Fruit fly (Drosophila melanogaster) whole organism, embryonic: Measurements from ENCODE around the gene COX6B.

ENCODE experiments used
- Awh ChIP-seq: fragments of 200-800 bp; sonication (Bioruptor generic); IDR thresholded peaks from 2 replicates; pipeline ENCODE4, ENCODE4 v1.3.6; 2022; ENCODE audit warnings: missing biosample characterization, missing genetic modification characterization
- B-H2 ChIP-seq: fragments of 200-800 bp; sonication (Bioruptor generic); optimal IDR thresholded peaks from 2 replicates; lab custom pipeline; 2018; ENCODE audit warnings: missing biosample characterization, mild to moderate bottlenecking, missing genetic modification characterization
- CG1024 ChIP-seq: fragments of 200-800 bp; sonication (Bioruptor generic); IDR thresholded peaks from 2 replicates; pipeline ENCODE4 v1.3.6; 2022; ENCODE audit warnings: missing biosample characterization, missing genetic modification characterization
- CG10267 ChIP-seq: fragments of 200-800 bp; sonication (Bioruptor generic); optimal IDR thresholded peaks from 2 replicates; lab custom pipeline; 2018; ENCODE audit warnings: missing biosample characterization, mild to moderate bottlenecking, missing genetic modification characterization, moderate library complexity
- CG10959 ChIP-seq: fragments of 200-800 bp; sonication (Bioruptor generic); IDR thresholded peaks from 2 replicates; pipeline ENCODE4 v1.3.6; 2022; ENCODE audit warnings: missing biosample characterization, missing genetic modification characterization
- CG11456 ChIP-seq: fragments of 200-800 bp; sonication (Bioruptor generic); IDR thresholded peaks from 3 replicates; pipeline ENCODE4 v1.3.6; 2022; ENCODE audit warnings: missing biosample characterization, missing genetic modification characterization
- CG12104 ChIP-seq: fragments of 200-800 bp; sonication (Bioruptor generic); optimal IDR thresholded peaks from 3 replicates; lab custom pipeline; 2016; ENCODE audit warnings: missing biosample characterization, missing genetic modification characterization
- CG12659 ChIP-seq: fragments of 200-800 bp; sonication (Bioruptor generic); optimal IDR thresholded peaks from 3 replicates; lab custom pipeline; 2017; ENCODE audit warnings: mild to moderate bottlenecking, missing biosample characterization, missing genetic modification reagents, missing genetic modification characterization
- CG13775 ChIP-seq: fragments of 200-800 bp; sonication (Bioruptor generic); optimal IDR thresholded peaks from 3 replicates; lab custom pipeline; 2017; ENCODE audit warnings: missing biosample characterization, mild to moderate bottlenecking, missing genetic modification characterization
- CG14860 ChIP-seq: fragments of 200-800 bp; sonication (Bioruptor generic); IDR thresholded peaks from 3 replicates; pipeline ENCODE4 v1.3.6; 2022; ENCODE audit warnings: missing biosample characterization, missing genetic modification characterization; ENCODE audit not compliant: partially characterized antibody
- CG14965 ChIP-seq: fragments of 200-800 bp; sonication (Bioruptor generic); optimal IDR thresholded peaks from 2 replicates; lab custom pipeline; 2016; ENCODE audit warnings: missing biosample characterization, missing genetic modification characterization, borderline replicate concordance
- CG15514 ChIP-seq: fragments of 200-800 bp; sonication (Bioruptor generic); optimal IDR thresholded peaks from 3 replicates; lab custom pipeline; 2017; ENCODE audit warnings: missing biosample characterization, missing genetic modification characterization, mild to moderate bottlenecking, moderate library complexity, missing genetic modification reagents
- CG17612 ChIP-seq: fragments of 200-800 bp; sonication (Bioruptor generic); IDR thresholded peaks from 2 replicates; pipeline ENCODE4 v1.3.6; 2022; ENCODE audit warnings: missing biosample characterization, missing genetic modification characterization
- CG18619 ChIP-seq: fragments of 200-800 bp; sonication (Bioruptor generic); optimal IDR thresholded peaks from 3 replicates; lab custom pipeline; 2017; ENCODE audit warnings: missing biosample characterization, mild to moderate bottlenecking, missing genetic modification characterization
- CG18764 ChIP-seq: fragments of 200-800 bp; sonication (Bioruptor generic); optimal IDR thresholded peaks from 3 replicates; lab custom pipeline; 2016; ENCODE audit warnings: missing biosample characterization, missing genetic modification characterization
- CG2678 ChIP-seq: fragments of 200-800 bp; sonication (Bioruptor generic); optimal IDR thresholded peaks from 3 replicates; lab custom pipeline; 2019; ENCODE audit warnings: missing biosample characterization, mild to moderate bottlenecking, missing genetic modification characterization, moderate library complexity
- CG30431 ChIP-seq: fragments of 200-800 bp; sonication (Bioruptor generic); optimal IDR thresholded peaks from 2 replicates; lab custom pipeline; 2017; ENCODE audit warnings: missing biosample characterization, missing genetic modification characterization
- CG31441 ChIP-seq: fragments of 200-800 bp; sonication (Bioruptor generic); IDR thresholded peaks from 2 replicates; pipeline ENCODE4 v1.3.6; 2022; ENCODE audit warnings: missing biosample characterization, missing genetic modification characterization
- CG32772 ChIP-seq: fragments of 200-800 bp; sonication (Bioruptor generic); IDR thresholded peaks from 2 replicates; pipeline ENCODE4 v1.3.6; 2022; ENCODE audit warnings: missing biosample characterization, missing genetic modification characterization
- CG33557 ChIP-seq: fragments of 200-800 bp; sonication (Bioruptor generic); optimal IDR thresholded peaks from 2 replicates; lab custom pipeline; 2019; ENCODE audit warnings: missing biosample characterization, mild to moderate bottlenecking, missing genetic modification characterization, moderate library complexity
- CG34224 ChIP-seq: fragments of 200-800 bp; sonication (Bioruptor generic); IDR thresholded peaks from 3 replicates; pipeline ENCODE4 v1.3.6; 2022; ENCODE audit warnings: missing biosample characterization, missing genetic modification characterization; ENCODE audit not compliant: partially characterized antibody
- CG3847 ChIP-seq: fragments of 200-800 bp; sonication (Bioruptor generic); IDR thresholded peaks from 2 replicates; pipeline ENCODE4 v1.3.6; 2022; ENCODE audit warnings: missing biosample characterization, missing genetic modification characterization
- CG4282 ChIP-seq: fragments of 200-800 bp; sonication (Bioruptor generic); optimal IDR thresholded peaks from 2 replicates; lab custom pipeline; 2016; ENCODE audit warnings: missing biosample characterization, missing genetic modification characterization
- CG6175 ChIP-seq: fragments of 200-800 bp; sonication (Bioruptor generic); IDR thresholded peaks from 3 replicates; pipeline ENCODE4 v1.3.6; 2022; ENCODE audit warnings: missing biosample characterization, missing genetic modification characterization
- CG8478 ChIP-seq: fragments of >200 bp; optimal IDR thresholded peaks from 2 replicates; lab custom pipeline; 2018
- HHEX ChIP-seq: fragments of 200-800 bp; sonication (Bioruptor generic); optimal IDR thresholded peaks from 3 replicates; lab custom pipeline; 2017; ENCODE audit warnings: missing biosample characterization, mild to moderate bottlenecking, missing genetic modification characterization, missing genetic modification reagents
- NK7.1 ChIP-seq: fragments of 200-800 bp; sonication (Bioruptor generic); optimal IDR thresholded peaks from 3 replicates; lab custom pipeline; 2016; ENCODE audit warnings: missing biosample characterization, missing genetic modification characterization
- Opbp ChIP-seq: fragments of 200-800 bp; sonication (Bioruptor generic); IDR thresholded peaks from 3 replicates; pipeline ENCODE4 v1.3.6; 2022; ENCODE audit warnings: missing biosample characterization, missing genetic modification characterization; ENCODE audit not compliant: partially characterized antibody
- Six4 ChIP-seq: fragments of 200-800 bp; sonication (Bioruptor generic); optimal IDR thresholded peaks from 2 replicates; lab custom pipeline; 2016; ENCODE audit warnings: missing biosample characterization, missing genetic modification characterization
- Ssrp ChIP-seq: fragments of 200-800 bp; sonication (Bioruptor generic); optimal IDR thresholded peaks from 2 replicates; lab custom pipeline; 2018; ENCODE audit warnings: missing biosample characterization, mild to moderate bottlenecking, missing genetic modification characterization, moderate library complexity
- Vsx1 ChIP-seq: fragments of 200-800 bp; sonication (Bioruptor generic); optimal IDR thresholded peaks from 2 replicates; lab custom pipeline; 2017; ENCODE audit warnings: missing biosample characterization, mild to moderate bottlenecking, missing genetic modification characterization, missing genetic modification reagents
- ap ChIP-seq: fragments of 200-800 bp; sonication (Bioruptor generic); IDR thresholded peaks from 2 replicates; pipeline ENCODE4 v1.3.6; 2022; ENCODE audit warnings: missing biosample characterization, missing genetic modification characterization
- ato ChIP-seq: fragments of 200-800 bp; sonication (Bioruptor generic); IDR thresholded peaks from 2 replicates; pipeline ENCODE4 v1.3.6; 2022; ENCODE audit warnings: missing biosample characterization, missing genetic modification characterization; ENCODE audit not compliant: partially characterized antibody
- croc ChIP-seq: fragments of 200-800 bp; sonication (Bioruptor generic); conservative IDR thresholded peaks from 3 replicates; pipeline ENCODE4 v1.3.6; 2022; ENCODE audit warnings: missing biosample characterization, missing genetic modification characterization
- crp ChIP-seq, 2 experiments: fragments of 200-800 bp; sonication (Bioruptor generic); optimal IDR thresholded peaks; 2 replicates in 1 of 2; 3 replicates in 1 of 2; lab custom pipeline; 2017; ENCODE audit warnings: missing biosample characterization in 2 of 2, missing genetic modification characterization in 2 of 2, mild to moderate bottlenecking in 1 of 2, moderate library complexity in 1 of 2
- fru ChIP-seq: fragments of >200 bp; optimal IDR thresholded peaks from 2 replicates; lab custom pipeline; 2017
- grn ChIP-seq: fragments of 200-800 bp; sonication (Bioruptor generic); optimal IDR thresholded peaks from 3 replicates; lab custom pipeline; 2017; ENCODE audit warnings: missing biosample characterization, missing genetic modification characterization
- kah ChIP-seq: fragments of 200-800 bp; sonication (Bioruptor generic); optimal IDR thresholded peaks from 2 replicates; lab custom pipeline; 2018; ENCODE audit warnings: missing biosample characterization, mild to moderate bottlenecking, missing genetic modification characterization
- ken ChIP-seq: fragments of 200-800 bp; sonication (Bioruptor generic); IDR thresholded peaks from 3 replicates; pipeline ENCODE4 v1.3.6; 2022; ENCODE audit warnings: missing biosample characterization, missing genetic modification characterization
- mam ChIP-seq: fragments of 200-800 bp; sonication (Bioruptor generic); optimal IDR thresholded peaks from 3 replicates; lab custom pipeline; 2016; ENCODE audit warnings: missing biosample characterization, missing genetic modification characterization
- nom ChIP-seq: fragments of 200-800 bp; sonication (Bioruptor generic); optimal IDR thresholded peaks from 2 replicates; lab custom pipeline; 2017; ENCODE audit warnings: missing biosample characterization, missing genetic modification characterization, mild to moderate bottlenecking, moderate library complexity, missing genetic modification reagents
- pros ChIP-seq: fragments of 200-800 bp; sonication (Bioruptor generic); optimal IDR thresholded peaks from 3 replicates; lab custom pipeline; 2019; ENCODE audit warnings: missing biosample characterization, mild to moderate bottlenecking, missing genetic modification characterization, moderate library complexity
- sim ChIP-seq: fragments of 200-800 bp; sonication (Bioruptor generic); IDR thresholded peaks from 2 replicates; pipeline ENCODE4 v1.3.6; 2022; ENCODE audit warnings: missing biosample characterization, missing genetic modification characterization
- sob ChIP-seq: fragments of 200-800 bp; sonication (Bioruptor generic); IDR thresholded peaks from 2 replicates; pipeline ENCODE4 v1.3.6; 2022; ENCODE audit warnings: missing biosample characterization, missing genetic modification characterization
- trem ChIP-seq: fragments of 200-800 bp; optimal IDR thresholded peaks from 3 replicates; lab custom pipeline; 2019; ENCODE audit warnings: missing biosample characterization, mild to moderate bottlenecking, missing genetic modification characterization, moderate library complexity
- tx ChIP-seq: fragments of 200-800 bp; sonication (Bioruptor generic); optimal IDR thresholded peaks from 2 replicates; lab custom pipeline; 2016; ENCODE audit warnings: missing biosample characterization, missing genetic modification characterization
- unpg ChIP-seq: fragments of 200-800 bp; sonication (Bioruptor generic); optimal IDR thresholded peaks from 3 replicates; lab custom pipeline; 2018; ENCODE audit warnings: missing biosample characterization, mild to moderate bottlenecking, missing genetic modification characterization, moderate library complexity
- vnd ChIP-seq: fragments of 200-800 bp; sonication (Bioruptor generic); IDR thresholded peaks from 3 replicates; pipeline ENCODE4 v1.3.6; 2022; ENCODE audit warnings: missing biosample characterization, missing genetic modification characterization; ENCODE audit not compliant: partially characterized antibody
- zfh2 ChIP-seq: fragments of 200-800 bp; sonication (Bioruptor generic); optimal IDR thresholded peaks from 2 replicates; lab custom pipeline; 2016; ENCODE audit warnings: missing biosample characterization, missing genetic modification characterization

The COX6B gene

DNA sequence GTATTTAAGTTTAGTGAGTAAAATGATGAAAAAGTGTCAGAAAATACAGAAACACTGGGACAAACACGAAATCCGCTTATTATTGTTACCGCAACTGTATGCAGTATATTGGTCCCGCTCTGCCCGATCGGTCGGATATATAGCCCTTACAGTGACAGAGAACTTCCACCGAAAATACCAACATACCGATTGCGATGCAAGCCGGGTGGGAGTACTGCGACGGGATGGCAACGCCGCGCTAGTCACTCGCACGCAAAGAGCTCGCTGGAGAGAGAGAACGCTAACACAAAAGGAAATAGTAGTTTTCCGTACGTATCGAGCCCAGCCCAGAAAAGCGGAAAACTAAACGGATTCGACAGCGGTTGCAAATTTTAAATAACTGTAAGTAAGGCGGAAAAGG lies 47.3 kb downstream of the COX6B start, which contains the start of gene Cdc42 (continued):
- peak; percentile 19 for TF ChIP-seq trem (tag; lab: Kevin White, UChicago)
- TF ChIP-seq Ssrp (tag; lab: Kevin White, UChicago), result no peak
- peak; percentile 6 for TF ChIP-seq zfh2 (GFP tag; lab: Kevin White, UChicago)
- TF ChIP-seq ato (GFP tag; lab: Robert Waterston, UW), result no peak
- TF ChIP-seq CG14860 (GFP tag; lab: Robert Waterston, UW), result no peak
- TF ChIP-seq Awh (GFP tag; lab: Robert Waterston, UW), result no peak
- no peak for TF ChIP-seq CG33557 (GFP tag; lab: Kevin White, UChicago)
- no peak for TF ChIP-seq kah (GFP tag; lab: Kevin White, UChicago)
- no peak for TF ChIP-seq CG4282 (GFP tag; lab: Kevin White, UChicago)
- TF ChIP-seq Six4 (GFP tag; lab: Kevin White, UChicago), result no peak
- TF ChIP-seq crp (GFP tag; optimal IDR thresholded peaks at IDR 0.05; lab: Kevin White, UChicago), result no peak
- TF ChIP-seq, all 482 proteins: peak for 56

DNA sequence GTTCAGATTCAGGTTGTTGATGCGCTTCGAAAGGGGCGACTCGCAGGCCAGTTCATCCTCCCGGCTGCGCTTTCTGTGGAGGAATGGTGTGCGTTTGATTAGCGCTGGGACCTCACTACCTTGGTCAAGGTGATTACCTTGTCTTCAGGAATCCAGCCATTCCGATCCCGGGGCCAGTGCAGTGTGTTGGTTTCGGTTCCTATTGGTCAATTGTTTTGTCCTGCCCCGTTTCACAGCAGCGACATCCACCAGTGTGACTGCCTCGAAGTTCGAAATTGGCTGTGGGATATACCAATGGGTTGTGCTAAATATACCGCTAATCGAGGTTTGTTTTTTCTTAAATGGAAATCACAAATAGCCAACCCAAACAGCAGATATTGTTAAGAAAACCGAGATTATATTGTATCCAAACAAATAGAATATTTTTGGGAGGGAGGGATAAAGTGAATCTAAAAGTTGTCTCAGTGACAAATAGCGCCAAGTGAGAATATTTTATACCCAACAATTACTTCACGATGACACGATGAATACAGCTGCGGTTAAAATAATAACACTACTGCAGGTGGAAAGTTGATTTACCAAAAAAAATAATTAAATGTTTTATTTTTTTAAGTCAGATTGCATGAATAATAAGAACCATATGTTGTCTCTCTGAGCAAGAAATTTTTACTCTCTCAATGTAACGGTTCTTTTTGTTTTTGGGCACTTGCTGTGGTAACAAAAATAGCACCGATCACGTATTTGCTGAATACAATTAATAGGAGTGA lies 49.2 kb downstream of the COX6B start, which contains the start of gene CG14229:
Gene CG14229, minus strand, starts transcription at position 459 of the 767 bp plus-strand sequence.
- peak; percentile 7 for TF ChIP-seq CG2678 (tag; lab: Kevin White, UChicago)
- no peak for TF ChIP-seq CG11456 (GFP tag; lab: Robert Waterston, UW)
- TF ChIP-seq sob (GFP tag; lab: Robert Waterston, UW), result no peak
- TF ChIP-seq unpg (GFP tag; lab: Kevin White, UChicago), result no peak
- no peak for TF ChIP-seq vnd
- no peak for TF ChIP-seq Opbp (GFP tag; lab: Robert Waterston, UW)
- no peak for TF ChIP-seq CG18619
- no peak for TF ChIP-seq CG12104 (GFP tag; lab: Kevin White, UChicago)
- no peak for TF ChIP-seq CG34224 (GFP tag; lab: Robert Waterston, UW)
- TF ChIP-seq tx (GFP tag; lab: Kevin White, UChicago), result no peak
- TF ChIP-seq CG18764 (GFP tag; lab: Kevin White, UChicago), result no peak
- no peak for TF ChIP-seq mam (GFP tag; lab: Kevin White, UChicago)
- TF ChIP-seq CG8478 (lab: Kevin White, UChicago), result no peak
- TF ChIP-seq Vsx1 (GFP tag; lab: Kevin White, UChicago), result no peak
- no peak for TF ChIP-seq HHEX (GFP tag; lab: Kevin White, UChicago)
- TF ChIP-seq CG31441 (GFP tag; lab: Robert Waterston, UW), result no peak
- no peak for TF ChIP-seq CG15514 (GFP tag; lab: Kevin White, UChicago)
- TF ChIP-seq pros (GFP tag; lab: Kevin White, UChicago), result no peak
- TF ChIP-seq NK7.1 (GFP tag; lab: Kevin White, UChicago), result no peak
- TF ChIP-seq CG17612 (GFP tag; lab: Robert Waterston, UW), result no peak
- no peak for TF ChIP-seq croc
- TF ChIP-seq CG12659, result no peak
- TF ChIP-seq sim (GFP tag; lab: Robert Waterston, UW), result no peak
- no peak for TF ChIP-seq grn (GFP tag; lab: Kevin White, UChicago)
- peak; percentile 3 for TF ChIP-seq CG13775 (GFP tag; lab: Kevin White, UChicago)
- no peak for TF ChIP-seq ken (GFP tag; lab: Robert Waterston, UW)
- TF ChIP-seq CG30431 (GFP tag; lab: Kevin White, UChicago), result no peak
- no peak for TF ChIP-seq B-H2 (GFP tag; lab: Kevin White, UChicago)
- TF ChIP-seq CG10959, result no peak
- no peak for TF ChIP-seq CG14965 (GFP tag; lab: Kevin White, UChicago)
- no peak for TF ChIP-seq ap
- TF ChIP-seq CG10267 (tag; lab: Kevin White, UChicago), result no peak
- TF ChIP-seq fru (lab: Kevin White, UChicago), result no peak
- no peak for TF ChIP-seq CG1024
- TF ChIP-seq CG3847 (GFP tag; lab: Robert Waterston, UW), result no peak
- no peak for TF ChIP-seq nom (GFP tag; lab: Kevin White, UChicago)
- 0 out of 2 replicates have a peak, but pooled peaks have one; percentile 17 for TF ChIP-seq CG32772
- no peak for TF ChIP-seq CG6175
